Fruit fly (Drosophila melanogaster): ENCODE data around the gene mud.

Gene mud

DNA sequence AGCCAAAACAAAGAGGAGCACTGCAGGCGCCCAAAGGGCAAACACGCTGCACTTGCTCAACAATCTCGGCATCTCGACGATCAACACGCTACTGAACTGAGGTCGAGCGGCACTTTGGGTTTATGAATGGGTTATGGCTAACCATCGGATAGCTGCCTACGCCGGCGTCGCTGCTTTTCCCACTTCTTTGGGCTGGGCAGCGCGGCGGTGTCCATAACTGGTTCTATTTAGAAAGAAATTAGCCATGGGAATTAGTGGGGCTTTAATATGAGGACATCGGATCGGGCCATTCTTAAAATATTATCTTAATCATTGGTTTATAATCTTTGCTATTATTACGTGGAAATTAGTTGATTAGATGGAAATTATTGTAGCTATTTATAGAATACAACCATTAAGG is 41.8 kb downstream of the mud start, which contains the start of gene CG9400 (continued):
- TF ChIP-seq stc (GFP tag; IDR thresholded peaks at IDR 0.05) (no peak), CG16813 (GFP tag; IDR thresholded peaks at IDR 0.05; ENCODE audit: partially characterized antibody) (no peak), CG3838 (GFP tag; optimal IDR thresholded peaks at IDR 0.05) (no peak), da (GFP tag; optimal IDR thresholded peaks at IDR 0.05) (no peak), Dip3 (GFP tag; optimal IDR thresholded peaks at IDR 0.05) (no peak), croc (GFP tag; conservative IDR thresholded peaks at IDR 0.05) (no peak)

Data from whole organism, embryonic.